Worm (Caenorhabditis elegans) whole organism, L3 larva: ENCODE measurements around the gene M05D6.3.

Source experiments
- fkh-10 ChIP-seq: sonication (generic microtip); optimal IDR thresholded peaks from 2 replicates; lab custom pipeline; 2017; ENCODE audit warnings: missing biosample characterization, missing genetic modification reagents, missing genetic modification characterization
- mml-1 ChIP-seq: fragments of 150-350 bp; sonication (generic microtip); optimal IDR thresholded peaks from 3 replicates; lab custom pipeline; 2014; ENCODE audit warnings: missing biosample characterization, missing genetic modification characterization
- nhr-11 ChIP-seq: fragments of 150-350 bp; optimal IDR thresholded peaks from 2 replicates; lab custom pipeline; 2014; ENCODE audit warnings: missing biosample characterization, missing genetic modification characterization
- nhr-43 ChIP-seq: sonication (generic microtip); optimal IDR thresholded peaks from 2 replicates; lab custom pipeline; 2016; ENCODE audit warnings: mild to moderate bottlenecking, missing genetic modification characterization, missing compliant biosample characterization; ENCODE audit not compliant: poor library complexity, severe bottlenecking
- nhr-76 ChIP-seq: fragments of 150-350 bp; sonication (generic microtip); optimal IDR thresholded peaks from 5 replicates; lab custom pipeline; 2014; ENCODE audit warnings: missing biosample characterization, missing genetic modification characterization
- snpc-4 ChIP-seq: fragments of 150-350 bp; optimal IDR thresholded peaks from 2 replicates; lab custom pipeline; 2014; ENCODE audit warnings: missing biosample characterization, missing genetic modification characterization

DNA sequence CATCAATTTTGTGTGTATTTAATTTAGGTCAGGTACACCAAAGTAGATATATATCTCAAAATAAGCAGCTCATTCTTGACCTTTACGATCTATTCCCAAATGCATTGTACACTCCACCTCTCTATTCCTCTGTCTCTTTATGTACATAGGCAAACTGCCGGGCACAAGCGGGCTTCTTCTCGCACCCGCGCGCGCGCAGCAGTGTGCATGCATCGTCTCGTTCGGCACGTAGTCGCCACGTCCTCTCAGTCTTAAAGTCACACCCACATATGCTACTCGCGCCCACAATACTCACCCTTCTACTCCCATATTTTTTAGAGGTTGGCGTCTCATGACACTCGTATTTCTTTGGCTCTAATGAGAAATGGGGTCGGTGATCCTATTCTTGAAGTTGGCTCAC is 24.1 kb upstream of the M05D6.3 start:
- TF ChIP-seq fkh-10 (GFP tag; lab: Kevin White, UChicago) = no peak
- TF ChIP-seq mml-1 (tag; lab: Kevin White, UChicago) = no peak
- no peak for TF ChIP-seq nhr-11
- no peak for TF ChIP-seq nhr-76 (tag; lab: Kevin White, UChicago)
- no peak for TF ChIP-seq snpc-4
- TF ChIP-seq nhr-43 = no peak
